Worm (Caenorhabditis elegans) whole organism, L4 larva: Measurements from ENCODE around the gene twk-20.

Experiments used
- T26A8.4 ChIP-seq: fragments of 200-800 bp; sonication (Bioruptor generic); IDR thresholded peaks from 2 replicates; pipeline ENCODE4 v1.3.6; 2022; ENCODE audit warnings: missing genetic modification characterization, missing compliant biosample characterization
- aha-1 ChIP-seq: fragments of 150-350 bp; peaks from one replicate; lab custom pipeline; 2014; ENCODE audit warnings: missing biosample characterization, missing genetic modification characterization
- daf-16 ChIP-seq, 3 experiments: sonication (generic microtip); optimal IDR thresholded peaks; 2 replicates each; lab custom pipeline; 2016 to 2017; ENCODE audit warnings: missing genetic modification characterization in 3 of 3, missing genetic modification reagents in 3 of 3, mild to moderate bottlenecking in 2 of 3, missing compliant biosample characterization in 2 of 3, missing biosample characterization in 1 of 3, moderate library complexity in 1 of 3
- lin-39 ChIP-seq: fragments of 150-350 bp; optimal IDR thresholded peaks from 2 replicates; lab custom pipeline; 2014; ENCODE audit warnings: missing biosample characterization, missing genetic modification reagents, missing genetic modification characterization
- mep-1 ChIP-seq: fragments of 150-350 bp; sonication (generic microtip); optimal IDR thresholded peaks from 3 replicates; lab custom pipeline; 2014; ENCODE audit warnings: missing biosample characterization, missing genetic modification characterization
- mes-2 ChIP-seq: sonication (generic microtip); optimal IDR thresholded peaks from 2 replicates; lab custom pipeline; 2016; ENCODE audit warnings: missing genotype, mild to moderate bottlenecking, missing genetic modification characterization, missing compliant biosample characterization; ENCODE audit not compliant: poor library complexity, severe bottlenecking
- nhr-102 ChIP-seq: sonication (generic microtip); optimal IDR thresholded peaks from 2 replicates; lab custom pipeline; 2016; ENCODE audit warnings: mild to moderate bottlenecking, missing genetic modification characterization, moderate library complexity, missing compliant biosample characterization
- nhr-237 ChIP-seq: sonication (generic microtip); optimal IDR thresholded peaks from 2 replicates; lab custom pipeline; 2017; ENCODE audit warnings: missing biosample characterization, missing genetic modification characterization
- snpc-4 ChIP-seq: fragments of 150-350 bp; optimal IDR thresholded peaks from 2 replicates; lab custom pipeline; 2014; ENCODE audit warnings: missing biosample characterization, missing genetic modification characterization
- tra-1 ChIP-seq: fragments of 200-800 bp; sonication (Bioruptor generic); IDR thresholded peaks from 2 replicates; pipeline ENCODE4 v1.3.6; 2022; ENCODE audit warnings: missing genetic modification reagents, missing genetic modification characterization, missing compliant biosample characterization
- unc-39 ChIP-seq: sonication (generic microtip); optimal IDR thresholded peaks from 2 replicates; lab custom pipeline; 2017; ENCODE audit warnings: missing biosample characterization, missing genetic modification characterization

The twk-20 gene

ce11 chrX:13687111-13687512 lies 47.4 kb downstream of the twk-20 start (continued):
- TF ChIP-seq mep-1 (tag; lab: Kevin White, UChicago) (peak; percentile 72), nhr-102 (tag; lab: Kevin White, UChicago) (peak; percentile 22), T26A8.4 (GFP tag; lab: Robert Waterston, UW) (peak; percentile 55; the same call in 1 of the 2 replicates), nhr-237 (tag; lab: Kevin White, UChicago) (no peak), unc-39 (tag; lab: Kevin White, UChicago) (no peak), aha-1 (tag; lab: Kevin White, UChicago) (peak; percentile 96), mes-2 (peak; percentile 64)

- TF ChIP-seq daf-16 (GFP tag; optimal IDR thresholded peaks at IDR 0.05; lab: Kevin White, UChicago), result no peak
- TF ChIP-seq daf-16 (tag; optimal IDR thresholded peaks at IDR 0.05; lab: Kevin White, UChicago), result peak; percentile 39
- TF ChIP-seq tra-1, result no peak
- TF ChIP-seq, all 104 proteins: peak for 1
These were observed 48.0 kb downstream of the twk-20 start, which contains the start of gene adm-2 for ce11 chrX:13687655-13688054. adm-2 (plus strand) TSS chrX:13687955.

ce11 chrX:13690333-13690732 lies 50.7 kb downstream of the twk-20 start:
- TF ChIP-seq snpc-4 (tag; lab: Kevin White, UChicago) (peak; percentile 52), lin-39 (tag; lab: Kevin White, UChicago) (no peak)
